Fruit fly (Drosophila melanogaster): Measurements from ENCODE around the gene CG33710.

CG33710 gene

dm6 chr3L:19906780-19907705 lies 45.5 kb downstream of the CG33710 start (continued):
- peak; percentile 34 to 68 for TF ChIP-seq dpn (GFP tag; optimal IDR thresholded peaks at IDR 0.05)
- TF ChIP-seq slou (GFP tag; optimal IDR thresholded peaks at IDR 0.05) = peak; percentile 40
- no peak for TF ChIP-seq CG9609 (GFP tag; optimal IDR thresholded peaks at IDR 0.05)
- TF ChIP-seq twi (tag; optimal IDR thresholded peaks at IDR 0.05) = peak; percentile 29
- peak; percentile 66 for TF ChIP-seq Fer3 (tag; optimal IDR thresholded peaks at IDR 0.05)
- peak; percentile 72 for TF ChIP-seq eyg (GFP tag; optimal IDR thresholded peaks at IDR 0.05)
- TF ChIP-seq jing (GFP tag; optimal IDR thresholded peaks at IDR 0.05) = no peak
- no peak for TF ChIP-seq CG8765 (GFP tag; IDR thresholded peaks at IDR 0.05)
- TF ChIP-seq Dll (GFP tag; IDR thresholded peaks at IDR 0.05; ENCODE audit: partially characterized antibody) = no peak
- peak; percentile 74 for TF ChIP-seq CG4328 (GFP tag; optimal IDR thresholded peaks at IDR 0.05)
- peak; percentile 51; the same call in 1 of the 2 replicates for TF ChIP-seq CG32767 (GFP tag; IDR thresholded peaks at IDR 0.05)
- TF ChIP-seq CG12659 (GFP tag; optimal IDR thresholded peaks at IDR 0.05) = peak; percentile 60
- no peak for TF ChIP-seq CG15073 (GFP tag; optimal IDR thresholded peaks at IDR 0.05)
- peak; percentile 94 for TF ChIP-seq CG10543 (GFP tag; optimal IDR thresholded peaks at IDR 0.05)
- no peak for TF ChIP-seq cad (GFP tag; optimal IDR thresholded peaks at IDR 0.05)
- peak; percentile 85 for TF ChIP-seq CG6813 (GFP tag; optimal IDR thresholded peaks at IDR 0.05)
- peak; percentile 37 for TF ChIP-seq CG12299 (tag; optimal IDR thresholded peaks at IDR 0.05)
- peak; percentile 92 for TF ChIP-seq lab (GFP tag; optimal IDR thresholded peaks at IDR 0.05)
- TF ChIP-seq chn (GFP tag; optimal IDR thresholded peaks at IDR 0.05) = peak; percentile 31
- peak; percentile 43; the same call in 1 of the 2 replicates for TF ChIP-seq CG14441 (GFP tag; IDR thresholded peaks at IDR 0.05)
- peak; percentile 31 for TF ChIP-seq CG3065 (GFP tag; optimal IDR thresholded peaks at IDR 0.05)
- peak; percentile 53 for TF ChIP-seq cato (GFP tag; optimal IDR thresholded peaks at IDR 0.05; ENCODE audit: borderline replicate concordance)
- TF ChIP-seq Med (GFP tag) = peak; percentile 95
- TF ChIP-seq Blimp-1 (GFP tag; optimal IDR thresholded peaks at IDR 0.05) = peak; percentile 95
- TF ChIP-seq CG7928 (GFP tag; optimal IDR thresholded peaks at IDR 0.05) = no peak
- no peak for TF ChIP-seq Rx (GFP tag; IDR thresholded peaks at IDR 0.05)
- TF ChIP-seq Nf-YA (GFP tag; IDR thresholded peaks at IDR 0.05) = peak; percentile 57; the same call in 1 of the 2 replicates
- peak; percentile 70 for TF ChIP-seq kay (GFP tag; optimal IDR thresholded peaks at IDR 0.05)
- peak; percentile 59 for TF ChIP-seq gem (tag; optimal IDR thresholded peaks at IDR 0.05)
- peak; percentile 64 for TF ChIP-seq fd3F (GFP tag; optimal IDR thresholded peaks at IDR 0.05)
- TF ChIP-seq Lpt (GFP tag; optimal IDR thresholded peaks at IDR 0.05) = no peak
- TF ChIP-seq mirr (GFP tag; optimal IDR thresholded peaks at IDR 0.05) = peak; percentile 97
- TF ChIP-seq esg (GFP tag; conservative IDR thresholded peaks at IDR 0.05) = no peak
- TF ChIP-seq CG2202 (tag; optimal IDR thresholded peaks at IDR 0.05) = peak; percentile 71
- peak; percentile 62; the same call in 1 of the 2 replicates for TF ChIP-seq NFAT (GFP tag; IDR thresholded peaks at IDR 0.05)
- TF ChIP-seq chinmo (GFP tag; IDR thresholded peaks at IDR 0.05; ENCODE audit: partially characterized antibody) = peak; percentile 76
- TF ChIP-seq CG15011 (GFP tag; optimal IDR thresholded peaks at IDR 0.05) = no peak
- no peak for TF ChIP-seq row (GFP tag; IDR thresholded peaks at IDR 0.05)
- peak; percentile 82 for TF ChIP-seq CG15601 (tag; optimal IDR thresholded peaks at IDR 0.05)
- TF ChIP-seq PHDP (tag; optimal IDR thresholded peaks at IDR 0.05) = peak; percentile 75
- peak; percentile 63 for TF ChIP-seq CG17359 (tag; optimal IDR thresholded peaks at IDR 0.05)
- no peak for TF ChIP-seq CG10267 (tag; optimal IDR thresholded peaks at IDR 0.05)
- no peak for TF ChIP-seq Ets65A (GFP tag)
- peak; percentile 32 for TF ChIP-seq emc (GFP tag; optimal IDR thresholded peaks at IDR 0.05)
- TF ChIP-seq HHEX (GFP tag; optimal IDR thresholded peaks at IDR 0.05) = peak; percentile 78
- TF ChIP-seq tap (tag; optimal IDR thresholded peaks at IDR 0.05) = no peak
- peak; percentile 66 for TF ChIP-seq stc (GFP tag; IDR thresholded peaks at IDR 0.05)
- peak; percentile 81 for TF ChIP-seq CG1603 (tag; optimal IDR thresholded peaks at IDR 0.05)

Measured in whole organism, embryonic.